Worm (Caenorhabditis elegans): ENCODE measurements around the gene C38C3.4.

ce11 chrV:1451334-1451733 lies 30.5 kb upstream of the C38C3.4 start, which contains the start of gene srj-23:
- no peak for TF ChIP-seq ama-1 (optimal IDR thresholded peaks at IDR 0.05)
- no peak for TF ChIP-seq fos-1 (tag; optimal IDR thresholded peaks at IDR 0.05)
- TF ChIP-seq fkh-10 (GFP tag; optimal IDR thresholded peaks at IDR 0.05): no peak
- TF ChIP-seq mdt-29 (GFP tag; IDR thresholded peaks at IDR 0.05): no peak
